Fruit fly (Drosophila melanogaster): ENCODE measurements around the gene jp.

The jp gene

DNA sequence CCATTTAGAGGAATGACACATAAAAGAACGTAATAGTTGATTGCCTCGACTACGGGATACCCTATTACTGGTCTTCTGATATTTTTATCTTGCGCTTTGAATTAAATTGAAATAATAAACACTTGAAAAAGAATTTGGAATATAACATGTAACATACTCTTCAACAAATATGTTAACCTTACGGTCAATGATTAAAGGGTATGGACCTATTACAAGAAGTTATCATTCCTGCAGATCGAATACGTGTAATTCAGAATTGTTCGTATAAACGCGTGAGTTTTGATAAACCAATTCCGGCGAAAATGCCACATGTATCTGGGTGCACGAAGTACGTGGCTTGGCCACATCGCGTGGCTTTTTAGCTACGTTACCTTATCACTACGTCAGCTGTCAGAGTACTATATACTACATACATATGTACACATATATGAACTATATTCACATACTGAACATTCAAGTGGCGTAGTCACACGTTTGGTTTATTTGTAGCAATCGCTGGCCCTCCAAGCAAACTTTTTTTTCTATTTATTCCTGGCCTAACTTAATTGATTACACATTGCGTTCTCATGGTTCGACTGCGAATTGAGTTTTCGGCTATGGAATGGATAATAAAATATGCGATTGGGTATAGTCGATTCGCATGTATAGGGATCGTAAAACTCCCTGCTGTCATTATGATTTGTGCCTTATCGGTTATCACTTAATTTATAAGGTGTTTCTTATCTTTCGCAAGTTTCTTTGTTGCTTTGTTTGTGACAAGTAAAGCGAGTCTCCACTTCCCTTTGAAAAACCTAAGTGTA, 68.2 kb downstream of the jp start (continued):
- TF ChIP-seq dsx (GFP tag; optimal IDR thresholded peaks at IDR 0.05; ENCODE audit: poor library complexity, severe bottlenecking) (no peak), CG7368 (GFP tag; optimal IDR thresholded peaks at IDR 0.05) (peak; percentile 38), CG11294 (GFP tag; IDR thresholded peaks at IDR 0.05) (peak; percentile 10; the same call in 1 of the 2 replicates), pdm3 (GFP tag; optimal IDR thresholded peaks at IDR 0.05) (peak; percentile 54), cyc (GFP tag; optimal IDR thresholded peaks at IDR 0.05) (peak; percentile 51), CG10669 (GFP tag; optimal IDR thresholded peaks at IDR 0.05) (peak; percentile 43), Sox15 (GFP tag; optimal IDR thresholded peaks at IDR 0.05) (peak; percentile 32), CG16779 (tag; optimal IDR thresholded peaks at IDR 0.05) (peak; percentile 1), Eip75B (GFP tag; optimal IDR thresholded peaks at IDR 0.05) (peak; percentile 30), CG34406 (GFP tag; optimal IDR thresholded peaks at IDR 0.05) (peak; percentile 53), Hr4 (GFP tag; optimal IDR thresholded peaks at IDR 0.05) (peak; percentile 66), eg (GFP tag; IDR thresholded peaks at IDR 0.05) (peak; percentile 57; the same call in 2 of the 3 replicates), svp (GFP tag) (peak; percentile 81), CG6276 (GFP tag; optimal IDR thresholded peaks at IDR 0.05) (peak; percentile 41), Eip78C (GFP tag) (peak; percentile 90), Sox102F (GFP tag; optimal IDR thresholded peaks at IDR 0.05) (peak; percentile 7), CG11762 (GFP tag; optimal IDR thresholded peaks at IDR 0.05; ENCODE audit: insufficient read depth) (peak; percentile 42), topi (GFP tag; optimal IDR thresholded peaks at IDR 0.05) (peak; percentile 61), CG6808 (GFP tag; optimal IDR thresholded peaks at IDR 0.05) (peak; percentile 13), CG10631 (GFP tag; optimal IDR thresholded peaks at IDR 0.05) (peak; percentile 31), Gug (GFP tag; IDR thresholded peaks at IDR 0.05) (peak; percentile 22; the same call in 1 of the 2 replicates), CG8632 (GFP tag; optimal IDR thresholded peaks at IDR 0.05) (peak; percentile 15)

Data from whole organism, prepupa.